Fruit fly (Drosophila melanogaster) whole organism, embryonic: Measurements from ENCODE around the gene mRpS30.

Experiments used
- B-H2 ChIP-seq: fragments of 200-800 bp; sonication (Bioruptor generic); optimal IDR thresholded peaks from 2 replicates; lab custom pipeline; 2018; ENCODE audit warnings: missing biosample characterization, mild to moderate bottlenecking, missing genetic modification characterization
- Bteb2 ChIP-seq: fragments of 200-800 bp; sonication (Bioruptor generic); optimal IDR thresholded peaks from 2 replicates; lab custom pipeline; 2016; ENCODE audit warnings: missing biosample characterization, missing genetic modification characterization
- CG10147 ChIP-seq: fragments of 200-800 bp; sonication (Bioruptor generic); optimal IDR thresholded peaks from 2 replicates; lab custom pipeline; 2019; ENCODE audit warnings: missing biosample characterization, mild to moderate bottlenecking, missing genetic modification characterization, moderate library complexity
- CG10209 ChIP-seq: fragments of 200-800 bp; sonication (Bioruptor generic); optimal IDR thresholded peaks from 3 replicates; lab custom pipeline; 2017; ENCODE audit warnings: missing biosample characterization, mild to moderate bottlenecking, missing genetic modification characterization, missing genetic modification reagents
- CG10321 ChIP-seq: fragments of 200-800 bp; sonication (Bioruptor generic); IDR thresholded peaks from 2 replicates; pipeline ENCODE4 v1.3.6; 2022; ENCODE audit warnings: missing biosample characterization, missing genetic modification characterization
- CG10366 ChIP-seq: fragments of 200-800 bp; sonication (Bioruptor generic); IDR thresholded peaks from 2 replicates; pipeline ENCODE4 v1.3.6; 2022; ENCODE audit warnings: missing biosample characterization, missing genetic modification characterization
- CG11093 ChIP-seq: fragments of 200-800 bp; sonication (Bioruptor generic); IDR thresholded peaks from 3 replicates; pipeline ENCODE4 v1.3.6; 2022; ENCODE audit warnings: missing biosample characterization, missing genetic modification characterization
- CG11696 ChIP-seq: fragments of 200-800 bp; sonication (Bioruptor generic); IDR thresholded peaks from 2 replicates; pipeline ENCODE4 v1.3.6; 2022; ENCODE audit warnings: missing biosample characterization, missing genetic modification characterization
- CG14965 ChIP-seq: fragments of 200-800 bp; sonication (Bioruptor generic); optimal IDR thresholded peaks from 2 replicates; lab custom pipeline; 2016; ENCODE audit warnings: missing biosample characterization, missing genetic modification characterization, borderline replicate concordance
- CG15696 ChIP-seq: fragments of 200-800 bp; sonication (Bioruptor generic); optimal IDR thresholded peaks from 2 replicates; lab custom pipeline; 2019; ENCODE audit warnings: missing biosample characterization, mild to moderate bottlenecking, missing genetic modification characterization, moderate library complexity
- CG18011 ChIP-seq: fragments of 200-800 bp; sonication (Bioruptor generic); optimal IDR thresholded peaks from 2 replicates; lab custom pipeline; 2017; ENCODE audit warnings: missing biosample characterization, missing genetic modification characterization, mild to moderate bottlenecking, moderate library complexity, missing genotype
- CG2120 ChIP-seq: fragments of 200-800 bp; sonication (Bioruptor generic); optimal IDR thresholded peaks from 3 replicates; lab custom pipeline; 2016; ENCODE audit warnings: missing biosample characterization, missing genetic modification characterization
- CG2712 ChIP-seq: fragments of 200-800 bp; optimal IDR thresholded peaks from 3 replicates; lab custom pipeline; 2019; ENCODE audit warnings: missing biosample characterization, mild to moderate bottlenecking, missing genetic modification characterization, moderate library complexity
- CG30403 ChIP-seq: fragments of 200-800 bp; sonication (Bioruptor generic); optimal IDR thresholded peaks from 3 replicates; lab custom pipeline; 2016; ENCODE audit warnings: missing biosample characterization, missing genetic modification characterization
- CG34224 ChIP-seq: fragments of 200-800 bp; sonication (Bioruptor generic); IDR thresholded peaks from 3 replicates; pipeline ENCODE4 v1.3.6; 2022; ENCODE audit warnings: missing biosample characterization, missing genetic modification characterization; ENCODE audit not compliant: partially characterized antibody
- CG3995 ChIP-seq: fragments of 200-800 bp; sonication (Bioruptor generic); optimal IDR thresholded peaks from 3 replicates; lab custom pipeline; 2016; ENCODE audit warnings: missing biosample characterization, missing genetic modification characterization
- CG5180 ChIP-seq: fragments of 200-800 bp; sonication (Bioruptor generic); optimal IDR thresholded peaks from 3 replicates; lab custom pipeline; 2017; ENCODE audit warnings: missing biosample characterization, missing genetic modification characterization, mild to moderate bottlenecking, moderate library complexity, missing genetic modification reagents
- CG6175 ChIP-seq: fragments of 200-800 bp; sonication (Bioruptor generic); IDR thresholded peaks from 3 replicates; pipeline ENCODE4 v1.3.6; 2022; ENCODE audit warnings: missing biosample characterization, missing genetic modification characterization
- CG6813 ChIP-seq: fragments of 200-800 bp; sonication (Bioruptor generic); optimal IDR thresholded peaks from 2 replicates; lab custom pipeline; 2017; ENCODE audit warnings: missing biosample characterization, missing genetic modification characterization, mild to moderate bottlenecking, moderate library complexity, missing genetic modification reagents
- CHES-1-like ChIP-seq: fragments of 200-800 bp; sonication (Bioruptor generic); optimal IDR thresholded peaks from 2 replicates; lab custom pipeline; 2016; ENCODE audit warnings: missing biosample characterization, missing genetic modification characterization
- CTCF ChIP-seq: fragments of 200-800 bp; sonication (Bioruptor generic); optimal IDR thresholded peaks from 2 replicates; lab custom pipeline; 2017; ENCODE audit warnings: missing biosample characterization, mild to moderate bottlenecking, missing genetic modification characterization, moderate library complexity
- Doc2 ChIP-seq: fragments of 200-800 bp; sonication (Bioruptor generic); IDR thresholded peaks from 2 replicates; pipeline ENCODE4 v1.3.6; 2022; ENCODE audit warnings: missing biosample characterization, missing genetic modification characterization
- Doc3 ChIP-seq: fragments of 200-800 bp; sonication (Bioruptor generic); IDR thresholded peaks from 3 replicates; pipeline ENCODE4 v1.3.6; 2022; ENCODE audit warnings: missing biosample characterization, missing genetic modification characterization; ENCODE audit not compliant: partially characterized antibody
- Gsc ChIP-seq: fragments of 200-800 bp; sonication (Bioruptor generic); IDR thresholded peaks from 2 replicates; pipeline ENCODE4 v1.3.6; 2022; ENCODE audit warnings: missing biosample characterization, missing genetic modification characterization
- HHEX ChIP-seq: fragments of 200-800 bp; sonication (Bioruptor generic); optimal IDR thresholded peaks from 3 replicates; lab custom pipeline; 2017; ENCODE audit warnings: missing biosample characterization, mild to moderate bottlenecking, missing genetic modification characterization, missing genetic modification reagents
- HLH4C ChIP-seq: fragments of 200-800 bp; sonication (Bioruptor generic); IDR thresholded peaks from 3 replicates; pipeline ENCODE4 v1.3.6; 2022; ENCODE audit warnings: missing biosample characterization, missing genetic modification characterization; ENCODE audit not compliant: partially characterized antibody
- Lim3 ChIP-seq: fragments of 200-800 bp; sonication (Bioruptor generic); IDR thresholded peaks from 2 replicates; pipeline ENCODE4 v1.3.6; 2022; ENCODE audit warnings: missing biosample characterization, missing genetic modification characterization
- Max ChIP-seq: fragments of 200-800 bp; sonication (Bioruptor generic); optimal IDR thresholded peaks from 2 replicates; lab custom pipeline; 2016; ENCODE audit warnings: missing biosample characterization, mild to moderate bottlenecking, missing genetic modification characterization
- NC2β ChIP-seq: fragments of 200-800 bp; sonication (Bioruptor generic); optimal IDR thresholded peaks from 2 replicates; lab custom pipeline; 2016; ENCODE audit warnings: missing biosample characterization, missing genetic modification characterization
- PHDP ChIP-seq: fragments of 200-800 bp; sonication (Bioruptor generic); optimal IDR thresholded peaks from 3 replicates; lab custom pipeline; 2018; ENCODE audit warnings: missing biosample characterization, mild to moderate bottlenecking, missing genetic modification characterization, moderate library complexity
- Rfx ChIP-seq: fragments of 200-800 bp; sonication (Bioruptor generic); IDR thresholded peaks from 2 replicates; pipeline ENCODE4 v1.3.6; 2022; ENCODE audit warnings: missing biosample characterization, missing genetic modification characterization
- Scr ChIP-seq: fragments of 200-800 bp; sonication (Bioruptor generic); IDR thresholded peaks from 2 replicates; pipeline ENCODE4 v1.3.6; 2022; ENCODE audit warnings: missing biosample characterization, missing genetic modification characterization; ENCODE audit not compliant: partially characterized antibody
- Sin3A ChIP-seq: fragments of >200 bp; optimal IDR thresholded peaks from 2 replicates; lab custom pipeline; 2018
- Taf1 ChIP-seq: fragments of 200-800 bp; sonication (Bioruptor generic); IDR thresholded peaks from 2 replicates; pipeline ENCODE4 v1.3.6; 2022; ENCODE audit warnings: missing biosample characterization, missing genetic modification characterization
- Vsx1 ChIP-seq: fragments of 200-800 bp; sonication (Bioruptor generic); optimal IDR thresholded peaks from 2 replicates; lab custom pipeline; 2017; ENCODE audit warnings: missing biosample characterization, mild to moderate bottlenecking, missing genetic modification characterization, missing genetic modification reagents
- br ChIP-seq: fragments of >200 bp; optimal IDR thresholded peaks from 2 replicates; lab custom pipeline; 2017
- fu2 ChIP-seq: fragments of 200-800 bp; sonication (Bioruptor generic); optimal IDR thresholded peaks from 2 replicates; lab custom pipeline; 2016; ENCODE audit warnings: missing biosample characterization, missing genetic modification characterization
- gce ChIP-seq: fragments of 200-800 bp; sonication (Bioruptor generic); IDR thresholded peaks from 3 replicates; pipeline ENCODE4 v1.3.6; 2022; ENCODE audit warnings: missing biosample characterization, missing genetic modification characterization
- h ChIP-seq: fragments of >200 bp; optimal IDR thresholded peaks from 2 replicates; lab custom pipeline; 2017
- nerfin-2 ChIP-seq: fragments of 200-800 bp; sonication (Bioruptor generic); IDR thresholded peaks from 2 replicates; pipeline ENCODE4 v1.3.6; 2022; ENCODE audit warnings: missing biosample characterization, missing genetic modification characterization; ENCODE audit not compliant: partially characterized antibody
- onecut ChIP-seq: fragments of 200-800 bp; sonication (Bioruptor generic); IDR thresholded peaks from 2 replicates; pipeline ENCODE4 v1.3.6; 2022; ENCODE audit warnings: missing biosample characterization, missing genetic modification characterization
- pho ChIP-seq: fragments of 200-800 bp; sonication (Bioruptor generic); optimal IDR thresholded peaks from 2 replicates; lab custom pipeline; 2016; ENCODE audit warnings: missing biosample characterization, missing genetic modification characterization
- phol ChIP-seq: fragments of 200-800 bp; sonication (Bioruptor generic); optimal IDR thresholded peaks from 3 replicates; lab custom pipeline; 2018; ENCODE audit warnings: missing biosample characterization, mild to moderate bottlenecking, missing genetic modification characterization, moderate library complexity
- sna ChIP-seq: fragments of 200-800 bp; sonication (Bioruptor generic); IDR thresholded peaks from 2 replicates; pipeline ENCODE4 v1.3.6; 2022; ENCODE audit warnings: missing biosample characterization, missing genetic modification characterization; ENCODE audit not compliant: partially characterized antibody
- ssp ChIP-seq: fragments of 200-800 bp; sonication (Bioruptor generic); IDR thresholded peaks from 2 replicates; pipeline ENCODE4 v1.3.6; 2022; ENCODE audit warnings: missing biosample characterization, missing genetic modification characterization
- sug ChIP-seq: fragments of 200-800 bp; optimal IDR thresholded peaks from 2 replicates; lab custom pipeline; 2019; ENCODE audit warnings: missing biosample characterization, mild to moderate bottlenecking, missing genetic modification characterization, moderate library complexity
- unc-4 ChIP-seq: fragments of 200-800 bp; sonication (Bioruptor generic); IDR thresholded peaks from 2 replicates; pipeline ENCODE4 v1.3.6; 2022; ENCODE audit warnings: missing biosample characterization, missing genetic modification characterization; ENCODE audit not compliant: partially characterized antibody
- usp ChIP-seq: fragments of >200 bp; optimal IDR thresholded peaks from 2 replicates; lab custom pipeline; 2017; ENCODE audit warnings: missing biosample characterization, missing genetic modification characterization
- vnd ChIP-seq: fragments of 200-800 bp; sonication (Bioruptor generic); IDR thresholded peaks from 3 replicates; pipeline ENCODE4 v1.3.6; 2022; ENCODE audit warnings: missing biosample characterization, missing genetic modification characterization; ENCODE audit not compliant: partially characterized antibody
- wdn ChIP-seq: fragments of 200-800 bp; sonication (Bioruptor generic); IDR thresholded peaks from 2 replicates; pipeline ENCODE4 v1.3.6; 2022; ENCODE audit warnings: missing biosample characterization, missing genetic modification characterization
- zf30C ChIP-seq: fragments of 200-800 bp; sonication (Bioruptor generic); optimal IDR thresholded peaks from 3 replicates; lab custom pipeline; 2018; ENCODE audit warnings: missing biosample characterization, mild to moderate bottlenecking, missing genetic modification characterization

The mRpS30 gene

dm6 chrX:15738890-15739550 lies 46.8 kb upstream of the mRpS30 start, which contains the start of the genes CG11679 and CG8206 (continued):
- TF ChIP-seq vnd (GFP tag; lab: Robert Waterston, UW) (0 out of 3 replicates have a peak, but pooled peaks have one; percentile 47), CG10147 (peak; percentile 13), Scr (GFP tag; lab: Robert Waterston, UW) (peak; percentile 54), HLH4C (GFP tag; lab: Robert Waterston, UW) (peak; percentile 53; the same call in 2 of the 3 replicates), Doc3 (GFP tag; lab: Robert Waterston, UW) (no peak), onecut (GFP tag; lab: Robert Waterston, UW) (no peak), CG18011 (no peak), CG2712 (tag; lab: Kevin White, UChicago) (peak; percentile 42), usp (GFP tag; lab: Kevin White, UChicago) (no peak), HHEX (GFP tag; lab: Kevin White, UChicago) (no peak), nerfin-2 (GFP tag; lab: Robert Waterston, UW) (no peak), wdn (GFP tag; lab: Robert Waterston, UW) (no peak), Doc2 (GFP tag; lab: Robert Waterston, UW) (no peak), CG30403 (GFP tag; lab: Kevin White, UChicago) (peak; percentile 53), fu2 (peak; percentile 25), CG14965 (GFP tag; lab: Kevin White, UChicago) (no peak), Vsx1 (GFP tag; lab: Kevin White, UChicago) (no peak), zf30C (GFP tag; lab: Kevin White, UChicago) (no peak), CHES-1-like (peak; percentile 54), CG11696 (no peak), CG10209 (GFP tag; lab: Kevin White, UChicago) (peak; percentile 16), sug (tag; lab: Kevin White, UChicago) (peak; percentile 71), ssp (peak; percentile 30; the same call in 1 of the 2 replicates), CG10366 (GFP tag; lab: Robert Waterston, UW) (no peak), CG5180 (GFP tag; lab: Kevin White, UChicago) (no peak), CG10321 (GFP tag; lab: Robert Waterston, UW) (no peak), CG11093 (GFP tag; lab: Robert Waterston, UW) (peak; percentile 28; the same call in 1 of the 3 replicates), Max (GFP tag; lab: Kevin White, UChicago) (peak; percentile 24), sna (no peak), h (no peak), pho (peak; percentile 18), CG6175 (no peak), CG6813 (GFP tag; lab: Kevin White, UChicago) (no peak), Taf1 (no peak), gce (GFP tag; lab: Robert Waterston, UW) (no peak), CG3995 (peak; percentile 86), Gsc (GFP tag; lab: Robert Waterston, UW) (no peak), PHDP (tag; lab: Kevin White, UChicago) (peak; percentile 13), B-H2 (peak; percentile 1), CTCF (GFP tag; lab: Kevin White, UChicago) (no peak), CG34224 (GFP tag; lab: Robert Waterston, UW) (no peak), Rfx (peak; percentile 72), unc-4 (GFP tag; lab: Robert Waterston, UW) (0 out of 2 replicates have a peak, but pooled peaks have one; percentile 48), NC2β (GFP tag; lab: Kevin White, UChicago) (no peak), br (lab: Kevin White, UChicago) (no peak), Lim3 (GFP tag; lab: Robert Waterston, UW) (no peak), CG2120 (GFP tag; lab: Kevin White, UChicago) (peak; percentile 66), phol (peak; percentile 55), Sin3A (lab: Kevin White, UChicago) (peak; percentile 60), Bteb2 (GFP tag; lab: Kevin White, UChicago) (no peak), CG15696 (tag; lab: Kevin White, UChicago) (peak; percentile 1)
